Worm (Caenorhabditis elegans) whole organism, L3 larva: Measurements from ENCODE around the gene sre-5.

ENCODE experiments used
- R02D3.7 ChIP-seq: fragments of 150-350 bp; optimal IDR thresholded peaks from 2 replicates; lab custom pipeline; 2014; ENCODE audit warnings: missing biosample characterization, missing genetic modification characterization
- ZK546.5 ChIP-seq: sonication (generic microtip); optimal IDR thresholded peaks from 2 replicates; lab custom pipeline; 2017; ENCODE audit warnings: missing biosample characterization, missing genetic modification characterization
- ama-1 ChIP-seq: fragments of 150-350 bp; optimal IDR thresholded peaks from 2 replicates; lab custom pipeline; 2018
- elt-1 ChIP-seq: fragments of 150-350 bp; optimal IDR thresholded peaks from 2 replicates; lab custom pipeline; 2014; ENCODE audit warnings: missing biosample characterization, missing genetic modification characterization
- fos-1 ChIP-seq: fragments of 150-350 bp; optimal IDR thresholded peaks from 2 replicates; lab custom pipeline; 2014; ENCODE audit warnings: missing biosample characterization, missing genetic modification characterization
- nfya-1 ChIP-seq: sonication (generic microtip); optimal IDR thresholded peaks from 2 replicates; lab custom pipeline; 2017; ENCODE audit warnings: missing genetic modification characterization, mild to moderate bottlenecking, missing compliant biosample characterization, antibody characterized with exemption, moderate library complexity; ENCODE audit not compliant: insufficient read depth
- nhr-76 ChIP-seq: fragments of 150-350 bp; sonication (generic microtip); optimal IDR thresholded peaks from 5 replicates; lab custom pipeline; 2014; ENCODE audit warnings: missing biosample characterization, missing genetic modification characterization
- snpc-4 ChIP-seq: fragments of 150-350 bp; optimal IDR thresholded peaks from 2 replicates; lab custom pipeline; 2014; ENCODE audit warnings: missing biosample characterization, missing genetic modification characterization
- unc-39 ChIP-seq: sonication (generic microtip); optimal IDR thresholded peaks from 4 replicates; lab custom pipeline; 2017; ENCODE audit warnings: missing biosample characterization, missing genetic modification characterization
- unc-62 ChIP-seq: fragments of 150-350 bp; sonication (generic microtip); optimal IDR thresholded peaks from 4 replicates; lab custom pipeline; 2014; ENCODE audit warnings: missing biosample characterization, missing genetic modification reagents, missing genetic modification characterization
- ztf-11 ChIP-seq: fragments of 150-350 bp; optimal IDR thresholded peaks from 2 replicates; lab custom pipeline; 2014; ENCODE audit warnings: missing biosample characterization, missing genetic modification characterization

DNA sequence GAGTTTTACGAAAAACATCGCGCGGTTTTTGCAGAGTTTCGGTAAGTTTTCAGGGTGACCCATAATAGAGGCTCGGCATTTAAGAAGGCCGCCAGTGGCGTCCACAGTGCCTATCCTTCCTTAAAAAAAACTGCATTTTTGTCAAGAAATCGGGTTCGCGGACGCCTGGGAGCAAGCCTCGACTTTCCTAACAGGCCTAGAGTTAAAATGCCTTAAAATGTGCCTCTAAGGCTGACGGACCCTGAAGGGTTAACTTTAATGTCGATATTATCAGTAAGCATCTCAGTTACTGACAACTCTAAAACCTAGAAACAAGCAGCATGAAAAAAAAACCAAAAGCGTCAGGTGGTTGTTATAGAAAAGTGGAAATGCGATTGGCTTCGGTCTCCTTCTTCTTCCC is 5.8 kb upstream of the sre-5 start:
- TF ChIP-seq elt-1: no peak
- TF ChIP-seq nfya-1: no peak
- no peak for TF ChIP-seq ZK546.5
- no peak for TF ChIP-seq fos-1 (tag; lab: Kevin White, UChicago)
- TF ChIP-seq snpc-4 (tag; lab: Kevin White, UChicago): no peak
- no peak for TF ChIP-seq ztf-11 (tag; lab: Kevin White, UChicago)
- no peak for TF ChIP-seq R02D3.7 (tag; lab: Kevin White, UChicago)
- no peak for TF ChIP-seq nhr-76 (tag; lab: Kevin White, UChicago)
- TF ChIP-seq ama-1: no peak
- no peak for TF ChIP-seq unc-62 (GFP tag; lab: Kevin White, UChicago)
- no peak for TF ChIP-seq unc-39
